Worm (Caenorhabditis elegans): ENCODE measurements around the gene F23D12.3.

- TF ChIP-seq him-1 (tag; optimal IDR thresholded peaks at IDR 0.05), result no peak
- TF ChIP-seq dao-5 (tag; optimal IDR thresholded peaks at IDR 0.05), result peak; percentile 4
Measured at ce11 chrX:14476625-14477257, 34.3 kb downstream of the F23D12.3 start.
